Fruit fly (Drosophila melanogaster) whole organism, prepupa: Measurements from ENCODE around the gene al.

Experiments used
- Blimp-1 ChIP-seq: fragments of 200-800 bp; sonication (Bioruptor generic); optimal IDR thresholded peaks from 3 replicates; lab custom pipeline; 2017; ENCODE audit warnings: missing biosample characterization, missing genetic modification characterization, mild to moderate bottlenecking, moderate library complexity, missing genetic modification reagents
- CG10631 ChIP-seq: fragments of 200-800 bp; sonication (Bioruptor generic); optimal IDR thresholded peaks from 2 replicates; lab custom pipeline; 2016; ENCODE audit warnings: missing biosample characterization, missing genetic modification characterization
- CG10669 ChIP-seq: fragments of 200-800 bp; sonication (Bioruptor generic); optimal IDR thresholded peaks from 3 replicates; lab custom pipeline; 2018; ENCODE audit warnings: missing biosample characterization, mild to moderate bottlenecking, missing genetic modification characterization, moderate library complexity
- CG11294 ChIP-seq: fragments of 200-800 bp; sonication (Bioruptor generic); IDR thresholded peaks from 2 replicates; pipeline ENCODE4 v1.3.6; 2022; ENCODE audit warnings: missing biosample characterization, missing genetic modification characterization
- CG11762 ChIP-seq: fragments of 200-800 bp; sonication (Bioruptor generic); optimal IDR thresholded peaks from 3 replicates; lab custom pipeline; 2016; ENCODE audit warnings: missing biosample characterization, missing genetic modification characterization; ENCODE audit not compliant: insufficient read depth
- CG11902 ChIP-seq: fragments of 200-800 bp; sonication (Bioruptor generic); optimal IDR thresholded peaks from 3 replicates; lab custom pipeline; 2016; ENCODE audit warnings: missing biosample characterization, missing genetic modification characterization
- CG1621 ChIP-seq: fragments of 200-800 bp; sonication (Bioruptor generic); optimal IDR thresholded peaks from 3 replicates; lab custom pipeline; 2018; ENCODE audit warnings: missing biosample characterization, mild to moderate bottlenecking, missing genetic modification characterization
- CG16779 ChIP-seq: fragments of 200-800 bp; sonication (Bioruptor generic); optimal IDR thresholded peaks from 3 replicates; lab custom pipeline; 2017; ENCODE audit warnings: missing biosample characterization, mild to moderate bottlenecking, missing genetic modification characterization
- CG3032 ChIP-seq: fragments of 200-800 bp; optimal IDR thresholded peaks from 2 replicates; lab custom pipeline; 2019; ENCODE audit warnings: missing biosample characterization, mild to moderate bottlenecking, missing genetic modification characterization, moderate library complexity
- CG32006 ChIP-seq: fragments of 200-800 bp; sonication (Bioruptor generic); optimal IDR thresholded peaks from 3 replicates; lab custom pipeline; 2017; ENCODE audit warnings: missing biosample characterization, mild to moderate bottlenecking, missing genetic modification characterization
- CG6163 ChIP-seq: fragments of 200-800 bp; sonication (Bioruptor generic); IDR thresholded peaks from 3 replicates; pipeline ENCODE4 v1.3.6; 2022; ENCODE audit warnings: missing biosample characterization, missing genetic modification characterization
- CG6276 ChIP-seq: fragments of 200-800 bp; sonication (Bioruptor generic); optimal IDR thresholded peaks from 2 replicates; lab custom pipeline; 2017; ENCODE audit warnings: missing biosample characterization, mild to moderate bottlenecking, missing genetic modification characterization
- CG6854 ChIP-seq: fragments of 200-800 bp; sonication (Bioruptor generic); optimal IDR thresholded peaks from 2 replicates; lab custom pipeline; 2017; ENCODE audit warnings: missing biosample characterization, mild to moderate bottlenecking, missing genetic modification characterization
- CG7368 ChIP-seq: fragments of 200-800 bp; sonication (Bioruptor generic); optimal IDR thresholded peaks from 3 replicates; lab custom pipeline; 2016; ENCODE audit warnings: missing biosample characterization, missing genetic modification characterization
- CG8319 ChIP-seq: fragments of 200-800 bp; sonication (Bioruptor generic); optimal IDR thresholded peaks from 3 replicates; lab custom pipeline; 2016; ENCODE audit warnings: missing biosample characterization, missing genetic modification characterization
- CG9139 ChIP-seq: fragments of 200-800 bp; sonication (Bioruptor generic); optimal IDR thresholded peaks from 3 replicates; lab custom pipeline; 2017; ENCODE audit warnings: missing biosample characterization, mild to moderate bottlenecking, missing genetic modification characterization
- Eip75B ChIP-seq: fragments of 200-800 bp; sonication (Bioruptor generic); optimal IDR thresholded peaks from 3 replicates; lab custom pipeline; 2016; ENCODE audit warnings: missing biosample characterization, missing genetic modification characterization
- Eip78C ChIP-seq: fragments of 200-800 bp; sonication (Bioruptor generic); peaks from one replicate; lab custom pipeline; 2016; ENCODE audit warnings: missing biosample characterization, missing genetic modification characterization
- Ets21C ChIP-seq: fragments of 200-800 bp; sonication (Bioruptor generic); optimal IDR thresholded peaks from 3 replicates; lab custom pipeline; 2016; ENCODE audit warnings: missing biosample characterization, missing genetic modification characterization
- Gug ChIP-seq: fragments of 200-800 bp; sonication (Bioruptor generic); IDR thresholded peaks from 2 replicates; pipeline ENCODE4 v1.3.6; 2022; ENCODE audit warnings: missing biosample characterization, missing genetic modification characterization
- Hr38 ChIP-seq: sonication (Bioruptor generic); optimal IDR thresholded peaks from 2 replicates; lab custom pipeline; 2016; ENCODE audit warnings: missing biosample characterization, missing genetic modification characterization
- Hr39 ChIP-seq: fragments of 200-800 bp; sonication (Bioruptor generic); optimal IDR thresholded peaks from 2 replicates; lab custom pipeline; 2016; ENCODE audit warnings: missing biosample characterization, missing genetic modification characterization
- Lpt ChIP-seq: fragments of 200-800 bp; sonication (Bioruptor generic); optimal IDR thresholded peaks from 3 replicates; lab custom pipeline; 2016; ENCODE audit warnings: missing biosample characterization, missing genetic modification characterization
- Met ChIP-seq: fragments of 200-800 bp; sonication (Bioruptor generic); optimal IDR thresholded peaks from 3 replicates; lab custom pipeline; 2016; ENCODE audit warnings: missing biosample characterization, missing genetic modification characterization
- Smox ChIP-seq: fragments of 200-800 bp; sonication (Bioruptor generic); optimal IDR thresholded peaks from 3 replicates; lab custom pipeline; 2016; ENCODE audit warnings: missing biosample characterization, missing genetic modification characterization
- Sox102F ChIP-seq: fragments of 200-800 bp; sonication (Bioruptor generic); optimal IDR thresholded peaks from 2 replicates; lab custom pipeline; 2016; ENCODE audit warnings: missing biosample characterization, mild to moderate bottlenecking, missing genetic modification characterization
- Sox14 ChIP-seq: fragments of 200-800 bp; sonication (Bioruptor generic); optimal IDR thresholded peaks from 3 replicates; lab custom pipeline; 2016; ENCODE audit warnings: missing biosample characterization, missing genetic modification characterization
- achi ChIP-seq: fragments of 200-800 bp; sonication (Bioruptor generic); optimal IDR thresholded peaks from 3 replicates; lab custom pipeline; 2016; ENCODE audit warnings: missing biosample characterization, missing genetic modification characterization
- acj6 ChIP-seq: fragments of 200-800 bp; sonication (Bioruptor generic); optimal IDR thresholded peaks from 3 replicates; lab custom pipeline; 2016; ENCODE audit warnings: missing biosample characterization, missing genetic modification characterization
- dac ChIP-seq: fragments of 200-800 bp; sonication (Bioruptor generic); optimal IDR thresholded peaks from 2 replicates; lab custom pipeline; 2017; ENCODE audit warnings: missing biosample characterization, mild to moderate bottlenecking, missing genetic modification characterization
- dsx ChIP-seq: fragments of 200-800 bp; optimal IDR thresholded peaks from 3 replicates; lab custom pipeline; 2019; ENCODE audit warnings: missing biosample characterization, mild to moderate bottlenecking, missing genetic modification characterization, moderate library complexity; ENCODE audit not compliant: poor library complexity, severe bottlenecking
- eg ChIP-seq: fragments of 200-800 bp; sonication (Bioruptor generic); IDR thresholded peaks from 3 replicates; pipeline ENCODE4 v1.3.6; 2022; ENCODE audit warnings: missing biosample characterization, missing genetic modification characterization
- esn ChIP-seq: fragments of 200-800 bp; sonication (Bioruptor generic); optimal IDR thresholded peaks from 2 replicates; lab custom pipeline; 2016; ENCODE audit warnings: missing biosample characterization, mild to moderate bottlenecking, missing genetic modification characterization, moderate library complexity
- fd59A ChIP-seq: fragments of 200-800 bp; sonication (Bioruptor generic); optimal IDR thresholded peaks from 2 replicates; lab custom pipeline; 2017; ENCODE audit warnings: missing biosample characterization, mild to moderate bottlenecking, missing genetic modification characterization, missing genetic modification reagents
- fkh ChIP-seq: fragments of 200-800 bp; sonication (Bioruptor generic); optimal IDR thresholded peaks from 3 replicates; lab custom pipeline; 2017; ENCODE audit warnings: missing biosample characterization, mild to moderate bottlenecking, missing genetic modification characterization, moderate library complexity
- lz ChIP-seq: fragments of 200-800 bp; sonication (Bioruptor generic); optimal IDR thresholded peaks from 3 replicates; lab custom pipeline; 2016; ENCODE audit warnings: missing biosample characterization, missing genetic modification characterization
- pdm3 ChIP-seq: fragments of 200-800 bp; sonication (Bioruptor generic); optimal IDR thresholded peaks from 3 replicates; lab custom pipeline; 2016; ENCODE audit warnings: missing biosample characterization, missing genetic modification characterization
- salr ChIP-seq, 2 experiments: fragments of 200-800 bp; sonication (Bioruptor generic); optimal IDR thresholded peaks; 3 replicates each; lab custom pipeline; 2016 to 2018; ENCODE audit warnings: missing biosample characterization in 2 of 2, missing genetic modification characterization in 2 of 2, mild to moderate bottlenecking in 1 of 2
- spab ChIP-seq: fragments of 200-800 bp; sonication (Bioruptor generic); optimal IDR thresholded peaks from 2 replicates; lab custom pipeline; 2017; ENCODE audit warnings: missing biosample characterization, mild to moderate bottlenecking, missing genetic modification characterization, missing genetic modification reagents
- ss ChIP-seq, 2 experiments: fragments of 200-800 bp; sonication (Bioruptor generic); optimal IDR thresholded peaks; 2 replicates in 1 of 2; 3 replicates in 1 of 2; lab custom pipeline; 2017 to 2018; ENCODE audit warnings: mild to moderate bottlenecking in 2 of 2, missing biosample characterization in 2 of 2, missing genetic modification characterization in 2 of 2, moderate library complexity in 1 of 2
- topi ChIP-seq: fragments of 200-800 bp; sonication (Bioruptor generic); optimal IDR thresholded peaks from 3 replicates; lab custom pipeline; 2016; ENCODE audit warnings: missing biosample characterization, missing genetic modification characterization
- vri ChIP-seq: fragments of 200-800 bp; sonication (Bioruptor generic); optimal IDR thresholded peaks from 3 replicates; lab custom pipeline; 2016; ENCODE audit warnings: missing biosample characterization, mild to moderate bottlenecking, missing genetic modification characterization

al gene

DNA sequence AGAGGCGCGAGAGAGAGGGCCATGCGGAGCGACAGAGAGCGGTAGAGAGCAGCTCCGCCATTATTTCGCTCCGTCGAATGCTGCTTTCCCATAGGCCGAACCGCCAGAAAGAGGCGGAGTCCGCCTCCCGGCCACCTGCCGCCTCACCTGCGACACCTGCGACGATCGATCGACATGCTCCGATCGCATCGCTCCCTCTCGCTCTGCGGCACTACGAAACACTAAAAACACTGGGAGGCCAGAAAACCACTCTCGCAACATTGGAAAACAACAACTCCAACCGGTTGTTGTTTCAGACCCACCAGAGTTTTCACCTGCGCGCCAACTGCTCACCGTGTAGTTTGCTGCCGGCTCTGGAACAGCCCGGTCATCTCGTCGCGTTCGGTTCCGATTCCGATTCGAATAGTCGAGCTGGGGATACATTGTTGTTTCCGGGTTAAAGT is at the start of gene al:
TSS of gene al (plus strand) at position 333 of the 443 bp plus-strand sequence.
- TF ChIP-seq dsx (GFP tag; lab: Kevin White, UChicago) = peak; percentile 89
- TF ChIP-seq CG6163 (GFP tag; lab: Robert Waterston, UW) = 0 out of 3 replicates have a peak, but pooled peaks have one; percentile 20
- TF ChIP-seq Met (GFP tag; lab: Kevin White, UChicago) = no peak
- no peak for TF ChIP-seq Smox (GFP tag; lab: Kevin White, UChicago)
- TF ChIP-seq Eip78C (GFP tag; lab: Kevin White, UChicago) = peak; percentile 52
- TF ChIP-seq CG1621 (tag; lab: Kevin White, UChicago) = peak; percentile 4
- TF ChIP-seq ss (GFP tag; optimal IDR thresholded peaks at IDR 0.05; lab: Kevin White, UChicago) = peak in 1 of 2 experiments; percentile 45

DNA sequence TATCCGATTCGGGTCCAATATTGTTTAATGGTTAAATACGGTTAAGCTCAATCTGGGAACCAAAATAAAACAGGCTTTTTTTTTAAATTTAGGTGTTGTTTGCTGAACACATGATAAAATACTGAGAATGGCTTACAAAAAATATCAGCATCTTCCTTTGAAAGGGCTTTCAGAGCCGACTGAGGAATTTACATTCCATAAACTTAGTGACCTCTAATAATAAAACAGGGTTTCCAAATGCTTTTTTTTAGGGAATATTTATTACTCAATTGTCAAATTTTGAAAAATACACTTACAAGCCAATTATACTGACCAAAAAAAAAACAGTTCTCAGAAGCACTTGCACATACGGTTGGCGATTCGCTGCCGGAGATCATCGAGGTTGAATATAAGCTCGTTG is 48.3 kb upstream of the al start, which contains the start of gene CG43755:
TSS of gene CG43755 (minus strand) at position 101 of the 400 bp plus-strand sequence.
- TF ChIP-seq Hr39 (GFP tag; lab: Kevin White, UChicago) (no peak), salr (GFP tag; optimal IDR thresholded peaks at IDR 0.05; lab: Kevin White, UChicago) (no peak), CG6854 (GFP tag; lab: Kevin White, UChicago) (no peak), CG10669 (GFP tag; lab: Kevin White, UChicago) (no peak), CG6163 (GFP tag; lab: Robert Waterston, UW) (no peak), Sox102F (GFP tag; lab: Kevin White, UChicago) (no peak), CG11902 (no peak), CG9139 (GFP tag; lab: Kevin White, UChicago) (no peak)

DNA sequence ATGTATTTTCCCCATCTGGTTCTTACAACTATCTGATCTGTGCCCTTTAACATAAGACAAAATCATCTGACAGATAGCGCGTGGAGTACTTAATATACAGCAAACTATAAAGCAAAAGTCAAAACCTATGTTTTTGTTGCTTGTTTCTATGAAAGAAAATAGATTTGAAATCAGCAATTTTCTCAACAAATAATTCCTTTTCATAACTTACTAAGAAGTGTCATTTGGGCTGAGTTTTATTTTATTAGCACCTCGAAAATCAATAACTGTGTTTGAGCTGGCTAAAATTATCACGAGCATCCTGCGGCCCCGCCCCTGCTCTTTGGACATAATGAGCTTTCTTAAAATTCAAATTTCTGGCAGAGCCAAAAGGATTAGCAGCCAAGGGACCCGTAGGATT is 45.7 kb upstream of the al start, which contains the start of gene CG31921:
TSS of gene CG31921 (minus strand) at position 101 of the 400 bp plus-strand sequence.
- TF ChIP-seq vri (no peak), eg (no peak), CG8319 (GFP tag; lab: Kevin White, UChicago) (no peak), spab (GFP tag; lab: Kevin White, UChicago) (no peak), CG10669 (GFP tag; lab: Kevin White, UChicago) (no peak), CG7368 (GFP tag; lab: Kevin White, UChicago) (no peak), Sox14 (GFP tag; lab: Kevin White, UChicago) (no peak), Gug (GFP tag; lab: Robert Waterston, UW) (no peak), Hr38 (GFP tag; lab: Kevin White, UChicago) (no peak), Lpt (no peak), CG10631 (no peak), CG6276 (GFP tag; lab: Kevin White, UChicago) (no peak), CG3032 (tag; lab: Kevin White, UChicago) (no peak), fd59A (no peak), dac (GFP tag; lab: Kevin White, UChicago) (no peak), CG16779 (no peak), Ets21C (no peak), CG6163 (GFP tag; lab: Robert Waterston, UW) (no peak), Eip75B (GFP tag; lab: Kevin White, UChicago) (no peak), achi (no peak)

DNA sequence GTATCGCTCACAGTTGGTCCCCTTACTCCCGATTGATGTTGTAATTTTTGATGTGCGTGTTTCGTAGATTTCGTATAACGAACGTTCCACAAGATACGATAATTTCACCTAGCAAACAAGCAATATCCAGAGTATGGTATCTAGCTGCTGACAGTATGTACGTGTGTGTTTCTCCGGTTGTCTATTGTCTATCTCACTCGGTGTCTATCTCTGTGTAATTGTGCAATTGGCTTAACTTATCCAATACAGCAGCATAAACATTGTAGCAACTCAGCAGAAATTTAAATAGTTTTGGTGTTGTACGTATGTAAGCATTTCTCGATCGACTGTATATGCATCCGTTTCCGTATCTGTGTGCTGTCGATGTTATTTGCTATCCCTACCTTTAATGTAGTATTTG is 31.1 kb upstream of the al start:
- TF ChIP-seq Sox102F (GFP tag; lab: Kevin White, UChicago) (no peak), CG1621 (tag; lab: Kevin White, UChicago) (no peak), pdm3 (GFP tag; lab: Kevin White, UChicago) (no peak), spab (GFP tag; lab: Kevin White, UChicago) (no peak), CG8319 (GFP tag; lab: Kevin White, UChicago) (no peak), CG11902 (no peak), CG7368 (GFP tag; lab: Kevin White, UChicago) (no peak), esn (no peak), CG32006 (GFP tag; lab: Kevin White, UChicago) (no peak), fkh (GFP tag; lab: Kevin White, UChicago) (no peak), CG11294 (GFP tag; lab: Robert Waterston, UW) (no peak), Eip78C (GFP tag; lab: Kevin White, UChicago) (no peak), acj6 (no peak), lz (GFP tag; lab: Kevin White, UChicago) (no peak), topi (GFP tag; lab: Kevin White, UChicago) (no peak), CG11762 (GFP tag; lab: Kevin White, UChicago) (no peak), Blimp-1 (GFP tag; lab: Kevin White, UChicago) (no peak), CG3032 (tag; lab: Kevin White, UChicago) (no peak), Met (GFP tag; lab: Kevin White, UChicago) (no peak)
